Fruit fly (Drosophila melanogaster) whole organism, embryonic: Measurements from ENCODE around the gene Rbbp5.

Source experiments
- Atf3 ChIP-seq: fragments of 200-800 bp; sonication (Bioruptor generic); optimal IDR thresholded peaks from 3 replicates; lab custom pipeline; 2016; ENCODE audit warnings: missing biosample characterization, missing genetic modification characterization
- B-H2 ChIP-seq: fragments of 200-800 bp; sonication (Bioruptor generic); optimal IDR thresholded peaks from 2 replicates; lab custom pipeline; 2018; ENCODE audit warnings: missing biosample characterization, mild to moderate bottlenecking, missing genetic modification characterization
- BEAF-32 ChIP-seq: fragments of 200-800 bp; sonication (Bioruptor generic); optimal IDR thresholded peaks from 3 replicates; lab custom pipeline; 2017; ENCODE audit warnings: missing biosample characterization, missing genetic modification characterization, mild to moderate bottlenecking, moderate library complexity, missing genetic modification reagents
- C15 ChIP-seq: fragments of 200-800 bp; sonication (Bioruptor generic); IDR thresholded peaks from 3 replicates; pipeline ENCODE4 v1.3.6; 2022; ENCODE audit warnings: missing biosample characterization, missing genetic modification characterization
- CG10147 ChIP-seq: fragments of 200-800 bp; sonication (Bioruptor generic); optimal IDR thresholded peaks from 2 replicates; lab custom pipeline; 2019; ENCODE audit warnings: missing biosample characterization, mild to moderate bottlenecking, missing genetic modification characterization, moderate library complexity
- CG10274 ChIP-seq: fragments of 200-800 bp; sonication (Bioruptor generic); optimal IDR thresholded peaks from 3 replicates; lab custom pipeline; 2017; ENCODE audit warnings: missing biosample characterization, mild to moderate bottlenecking, missing genetic modification characterization
- CG10543 ChIP-seq: fragments of 200-800 bp; sonication (Bioruptor generic); optimal IDR thresholded peaks from 3 replicates; lab custom pipeline; 2017; ENCODE audit warnings: missing biosample characterization, mild to moderate bottlenecking, missing genetic modification characterization, moderate library complexity
- CG11093 ChIP-seq: fragments of 200-800 bp; sonication (Bioruptor generic); IDR thresholded peaks from 3 replicates; pipeline ENCODE4 v1.3.6; 2022; ENCODE audit warnings: missing biosample characterization, missing genetic modification characterization
- CG12236 ChIP-seq: fragments of 200-800 bp; sonication (Bioruptor generic); optimal IDR thresholded peaks from 2 replicates; lab custom pipeline; 2016; ENCODE audit warnings: missing biosample characterization, missing genetic modification characterization
- CG14965 ChIP-seq: fragments of 200-800 bp; sonication (Bioruptor generic); optimal IDR thresholded peaks from 2 replicates; lab custom pipeline; 2016; ENCODE audit warnings: missing biosample characterization, missing genetic modification characterization, borderline replicate concordance
- CG15479 ChIP-seq: fragments of 200-800 bp; sonication (Bioruptor generic); optimal IDR thresholded peaks from 3 replicates; lab custom pipeline; 2019; ENCODE audit warnings: missing biosample characterization, mild to moderate bottlenecking, missing genetic modification characterization, moderate library complexity
- CG15514 ChIP-seq: fragments of 200-800 bp; sonication (Bioruptor generic); optimal IDR thresholded peaks from 3 replicates; lab custom pipeline; 2017; ENCODE audit warnings: missing biosample characterization, missing genetic modification characterization, mild to moderate bottlenecking, moderate library complexity, missing genetic modification reagents
- CG16779 ChIP-seq: fragments of 200-800 bp; sonication (Bioruptor generic); IDR thresholded peaks from 2 replicates; pipeline ENCODE4 v1.3.6; 2022; ENCODE audit warnings: missing biosample characterization, missing genetic modification characterization
- CG16863 ChIP-seq: fragments of 200-800 bp; sonication (Bioruptor generic); optimal IDR thresholded peaks from 3 replicates; lab custom pipeline; 2016; ENCODE audit warnings: missing biosample characterization, missing genetic modification characterization
- CG1792 ChIP-seq: fragments of 200-800 bp; sonication (Bioruptor generic); optimal IDR thresholded peaks from 2 replicates; lab custom pipeline; 2016; ENCODE audit warnings: missing biosample characterization, missing genetic modification characterization
- CG18262 ChIP-seq: fragments of 200-800 bp; optimal IDR thresholded peaks from 3 replicates; lab custom pipeline; 2019; ENCODE audit warnings: missing biosample characterization, mild to moderate bottlenecking, missing genetic modification characterization, moderate library complexity
- CG3995 ChIP-seq: fragments of 200-800 bp; sonication (Bioruptor generic); optimal IDR thresholded peaks from 3 replicates; lab custom pipeline; 2016; ENCODE audit warnings: missing biosample characterization, missing genetic modification characterization
- CG4328 ChIP-seq: fragments of 200-800 bp; sonication (Bioruptor generic); optimal IDR thresholded peaks from 3 replicates; lab custom pipeline; 2017; ENCODE audit warnings: missing biosample characterization, missing genetic modification reagents, missing genetic modification characterization
- CG6765 ChIP-seq: fragments of 200-800 bp; sonication (Bioruptor generic); optimal IDR thresholded peaks from 3 replicates; lab custom pipeline; 2017; ENCODE audit warnings: missing biosample characterization, mild to moderate bottlenecking, missing genetic modification characterization
- CG9609 ChIP-seq: fragments of 200-800 bp; sonication (Bioruptor generic); optimal IDR thresholded peaks from 3 replicates; lab custom pipeline; 2016; ENCODE audit warnings: missing biosample characterization, missing genetic modification characterization
- CG9797 ChIP-seq: fragments of 200-800 bp; sonication (Bioruptor generic); optimal IDR thresholded peaks from 3 replicates; lab custom pipeline; 2018; ENCODE audit warnings: missing biosample characterization, mild to moderate bottlenecking, missing genetic modification characterization
- CrebB ChIP-seq: fragments of 200-800 bp; sonication (Bioruptor generic); optimal IDR thresholded peaks from 3 replicates; lab custom pipeline; 2018; ENCODE audit warnings: missing biosample characterization, mild to moderate bottlenecking, missing genetic modification characterization
- D19A ChIP-seq: fragments of 200-800 bp; optimal IDR thresholded peaks from 3 replicates; lab custom pipeline; 2019; ENCODE audit warnings: missing biosample characterization, mild to moderate bottlenecking, missing genetic modification characterization, moderate library complexity
- Drgx ChIP-seq: fragments of 200-800 bp; sonication (Bioruptor generic); IDR thresholded peaks from 2 replicates; pipeline ENCODE4 v1.3.6; 2022; ENCODE audit warnings: missing biosample characterization, missing genetic modification characterization
- GATAe ChIP-seq: fragments of 200-800 bp; sonication (Bioruptor generic); conservative IDR thresholded peaks from 2 replicates; pipeline ENCODE4 v1.3.6; 2022; ENCODE audit warnings: missing biosample characterization, missing genetic modification characterization
- Gug ChIP-seq: fragments of 200-800 bp; sonication (Bioruptor generic); IDR thresholded peaks from 4 replicates; pipeline ENCODE4 v1.3.6; 2022; ENCODE audit warnings: missing biosample characterization, missing genetic modification characterization
- HLHmδ ChIP-seq: fragments of 200-800 bp; sonication (Bioruptor generic); optimal IDR thresholded peaks from 2 replicates; lab custom pipeline; 2018; ENCODE audit warnings: missing biosample characterization, mild to moderate bottlenecking, missing genetic modification characterization, moderate library complexity
- HmgZ ChIP-seq: fragments of 200-800 bp; sonication (Bioruptor generic); optimal IDR thresholded peaks from 2 replicates; lab custom pipeline; 2018; ENCODE audit warnings: missing biosample characterization, mild to moderate bottlenecking, missing genetic modification characterization
- Hmr ChIP-seq: fragments of 200-800 bp; sonication (Bioruptor generic); optimal IDR thresholded peaks from 3 replicates; lab custom pipeline; 2017; ENCODE audit warnings: mild to moderate bottlenecking, missing biosample characterization, missing genetic modification reagents, missing genetic modification characterization
- Med ChIP-seq: fragments of 200-800 bp; sonication (Bioruptor generic); peaks from one replicate; lab custom pipeline; 2016; ENCODE audit warnings: missing biosample characterization, missing genetic modification characterization, mild to moderate bottlenecking, inconsistent platforms, moderate library complexity
- NC2α ChIP-seq: fragments of 200-800 bp; sonication (Bioruptor generic); optimal IDR thresholded peaks from 2 replicates; lab custom pipeline; 2016; ENCODE audit warnings: missing biosample characterization, missing genetic modification characterization
- Rfx ChIP-seq: fragments of 200-800 bp; sonication (Bioruptor generic); IDR thresholded peaks from 2 replicates; pipeline ENCODE4 v1.3.6; 2022; ENCODE audit warnings: missing biosample characterization, missing genetic modification characterization
- Stat92E ChIP-seq, 3 experiments: fragments of >200 bp in 2 of 3; fragments of 200-800 bp in 1 of 3; sonication (Bioruptor generic) in 1 of 3; optimal IDR thresholded peaks; 2 replicates each; lab custom pipeline; 2017 to 2019; ENCODE audit warnings: missing biosample characterization in 3 of 3, missing genetic modification characterization in 3 of 3, mild to moderate bottlenecking in 1 of 3, moderate library complexity in 1 of 3
- TFAM ChIP-seq: fragments of 200-800 bp; sonication (Bioruptor generic); optimal IDR thresholded peaks from 2 replicates; lab custom pipeline; 2017; ENCODE audit warnings: missing biosample characterization, missing genetic modification characterization, inconsistent platforms
- btn ChIP-seq: fragments of 200-800 bp; sonication (Bioruptor generic); optimal IDR thresholded peaks from 2 replicates; lab custom pipeline; 2016; ENCODE audit warnings: missing biosample characterization, missing genetic modification characterization
- cad ChIP-seq: fragments of >200 bp; optimal IDR thresholded peaks from 2 replicates; lab custom pipeline; 2017; ENCODE audit warnings: missing biosample characterization, missing genetic modification characterization
- cg ChIP-seq: fragments of 200-800 bp; sonication (Bioruptor generic); optimal IDR thresholded peaks from 3 replicates; lab custom pipeline; 2019; ENCODE audit warnings: missing biosample characterization, mild to moderate bottlenecking, missing genetic modification characterization, moderate library complexity
- chinmo ChIP-seq: fragments of 200-800 bp; sonication (Bioruptor generic); IDR thresholded peaks from 4 replicates; pipeline ENCODE4 v1.3.6; 2022; ENCODE audit warnings: missing biosample characterization, missing genetic modification characterization; ENCODE audit not compliant: partially characterized antibody
- ci ChIP-seq: fragments of 200-800 bp; sonication (Bioruptor generic); IDR thresholded peaks from 3 replicates; pipeline ENCODE4 v1.3.6; 2022; ENCODE audit warnings: missing biosample characterization, missing genetic modification characterization
- exex ChIP-seq: fragments of 200-800 bp; sonication (Bioruptor generic); optimal IDR thresholded peaks from 4 replicates; lab custom pipeline; 2018; ENCODE audit warnings: missing biosample characterization, mild to moderate bottlenecking, missing genetic modification characterization, moderate library complexity
- grn ChIP-seq: fragments of 200-800 bp; sonication (Bioruptor generic); optimal IDR thresholded peaks from 3 replicates; lab custom pipeline; 2017; ENCODE audit warnings: missing biosample characterization, missing genetic modification characterization
- h ChIP-seq: fragments of >200 bp; optimal IDR thresholded peaks from 2 replicates; lab custom pipeline; 2017
- p53 ChIP-seq: fragments of 200-800 bp; sonication (Bioruptor generic); optimal IDR thresholded peaks from 2 replicates; lab custom pipeline; 2016; ENCODE audit warnings: missing biosample characterization, missing genetic modification characterization
- run ChIP-seq: fragments of 200-800 bp; sonication (Bioruptor generic); optimal IDR thresholded peaks from 3 replicates; lab custom pipeline; 2018; ENCODE audit warnings: missing biosample characterization, mild to moderate bottlenecking, missing genetic modification characterization
- sd ChIP-seq: fragments of 200-800 bp; sonication (Bioruptor generic); optimal IDR thresholded peaks from 3 replicates; lab custom pipeline; 2018; ENCODE audit warnings: missing biosample characterization, mild to moderate bottlenecking, missing genetic modification characterization, moderate library complexity
- sens-2 ChIP-seq: fragments of 200-800 bp; sonication (Bioruptor generic); IDR thresholded peaks from 2 replicates; pipeline ENCODE4 v1.3.6; 2022; ENCODE audit warnings: missing biosample characterization, missing genetic modification characterization
- so ChIP-seq: fragments of 200-800 bp; sonication (Bioruptor generic); IDR thresholded peaks from 3 replicates; pipeline ENCODE4 v1.3.6; 2022; ENCODE audit warnings: missing biosample characterization, missing genetic modification characterization
- sob ChIP-seq: fragments of 200-800 bp; sonication (Bioruptor generic); IDR thresholded peaks from 2 replicates; pipeline ENCODE4 v1.3.6; 2022; ENCODE audit warnings: missing biosample characterization, missing genetic modification characterization
- sug ChIP-seq: fragments of 200-800 bp; optimal IDR thresholded peaks from 2 replicates; lab custom pipeline; 2019; ENCODE audit warnings: missing biosample characterization, mild to moderate bottlenecking, missing genetic modification characterization, moderate library complexity
- tna ChIP-seq: fragments of 200-800 bp; sonication (Bioruptor generic); IDR thresholded peaks from 2 replicates; pipeline ENCODE4 v1.3.6; 2022; ENCODE audit warnings: missing biosample characterization, missing genetic modification characterization; ENCODE audit not compliant: partially characterized antibody
- ttk ChIP-seq: fragments of 200-800 bp; sonication (Bioruptor generic); IDR thresholded peaks from 2 replicates; pipeline ENCODE4 v2.1.2; 2022; ENCODE audit warnings: missing biosample characterization, missing genetic modification characterization
- unc-4 ChIP-seq: fragments of 200-800 bp; sonication (Bioruptor generic); IDR thresholded peaks from 2 replicates; pipeline ENCODE4 v1.3.6; 2022; ENCODE audit warnings: missing biosample characterization, missing genetic modification characterization; ENCODE audit not compliant: partially characterized antibody

Gene Rbbp5

DNA sequence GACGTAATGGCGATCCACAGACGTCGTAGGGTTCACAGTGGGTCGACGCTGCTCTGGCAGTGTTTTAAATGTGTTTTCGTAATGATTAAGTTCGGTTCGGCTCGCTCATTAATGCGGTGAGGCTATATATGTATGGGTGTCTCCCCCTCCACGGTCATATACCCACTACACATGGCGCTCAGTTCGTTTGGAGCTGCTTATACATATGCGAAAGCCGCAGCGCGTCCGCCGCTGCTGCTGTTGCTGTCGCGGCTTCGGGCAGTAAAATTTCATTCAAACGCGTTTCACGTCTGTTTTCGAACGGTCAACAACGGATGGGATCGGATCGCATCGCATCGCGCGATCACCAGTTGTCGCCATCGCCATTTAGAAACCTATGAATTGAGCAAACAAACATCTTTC, 38.2 kb upstream of the Rbbp5 start (continued):
- TF ChIP-seq C15 (no peak), sug (tag; lab: Kevin White, UChicago) (no peak), Med (GFP tag; lab: Kevin White, UChicago) (peak; percentile 72), HLHmδ (GFP tag; lab: Kevin White, UChicago) (no peak), CG9609 (GFP tag; lab: Kevin White, UChicago) (no peak), CG9797 (no peak), CG12236 (GFP tag; lab: Kevin White, UChicago) (no peak), CG15514 (peak; percentile 14), unc-4 (GFP tag; lab: Robert Waterston, UW) (0 out of 2 replicates have a peak, but pooled peaks have one; percentile 19), Hmr (peak; percentile 23), cad (GFP tag; lab: Kevin White, UChicago) (no peak), Atf3 (no peak), HmgZ (tag; lab: Kevin White, UChicago) (no peak), tna (GFP tag; lab: Robert Waterston, UW) (no peak), Rfx (GFP tag; lab: Robert Waterston, UW) (0 out of 2 replicates have a peak, but pooled peaks have one; percentile 27), CG6765 (GFP tag; lab: Kevin White, UChicago) (peak; percentile 22), CG10147 (GFP tag; lab: Kevin White, UChicago) (peak; percentile 17), CG16779 (GFP tag; lab: Robert Waterston, UW) (no peak), BEAF-32 (GFP tag; lab: Kevin White, UChicago) (no peak), B-H2 (GFP tag; lab: Kevin White, UChicago) (peak; percentile 51), Gug (GFP tag; lab: Robert Waterston, UW) (no peak), CG16863 (GFP tag; lab: Kevin White, UChicago) (no peak), NC2α (no peak), CG14965 (GFP tag; lab: Kevin White, UChicago) (no peak), cg (GFP tag; lab: Kevin White, UChicago) (peak; percentile 53), chinmo (GFP tag; lab: Robert Waterston, UW) (peak; percentile 55; the same call in 1 of the 4 replicates), CG18262 (no peak), btn (no peak), CG11093 (no peak), TFAM (GFP tag; lab: Kevin White, UChicago) (no peak), p53 (no peak), sob (GFP tag; lab: Robert Waterston, UW) (peak; percentile 38; the same call in 1 of the 2 replicates), ttk (GFP tag; lab: Robert Waterston, UW) (0 out of 2 replicates have a peak, but pooled peaks have one; percentile 12), h (no peak), CG10543 (peak; percentile 77), CG1792 (GFP tag; lab: Kevin White, UChicago) (no peak), run (tag; lab: Kevin White, UChicago) (no peak)

- TF ChIP-seq ci (GFP tag; lab: Robert Waterston, UW) (peak; percentile 24; the same call in 1 of the 3 replicates), chinmo (GFP tag; lab: Robert Waterston, UW) (peak; percentile 49; the same call in 2 of the 4 replicates), CG15479 (GFP tag; lab: Kevin White, UChicago) (peak; percentile 81), CG3995 (peak; percentile 8), CG10274 (peak; percentile 58), Stat92E (GFP tag; optimal IDR thresholded peaks at IDR 0.05; lab: Kevin White, UChicago) (no peak), GATAe (peak; percentile 58; the same call in 1 of the 2 replicates), exex (tag; lab: Kevin White, UChicago) (peak; percentile 83), sd (tag; lab: Kevin White, UChicago) (peak; percentile 83), grn (peak; percentile 87), CG4328 (GFP tag; lab: Kevin White, UChicago) (no peak), D19A (tag; lab: Kevin White, UChicago) (peak; percentile 47), CrebB (tag; lab: Kevin White, UChicago) (peak; percentile 17), sens-2 (GFP tag; lab: Robert Waterston, UW) (peak; percentile 85), so (GFP tag; lab: Robert Waterston, UW) (no peak), Drgx (peak; percentile 23; the same call in 1 of the 2 replicates)
Measured at dm6 chr3L:20385408-20385807, 37.7 kb upstream of the Rbbp5 start.
